Worm (Caenorhabditis elegans): ENCODE measurements around the gene R07B7.2.

Gene R07B7.2

DNA sequence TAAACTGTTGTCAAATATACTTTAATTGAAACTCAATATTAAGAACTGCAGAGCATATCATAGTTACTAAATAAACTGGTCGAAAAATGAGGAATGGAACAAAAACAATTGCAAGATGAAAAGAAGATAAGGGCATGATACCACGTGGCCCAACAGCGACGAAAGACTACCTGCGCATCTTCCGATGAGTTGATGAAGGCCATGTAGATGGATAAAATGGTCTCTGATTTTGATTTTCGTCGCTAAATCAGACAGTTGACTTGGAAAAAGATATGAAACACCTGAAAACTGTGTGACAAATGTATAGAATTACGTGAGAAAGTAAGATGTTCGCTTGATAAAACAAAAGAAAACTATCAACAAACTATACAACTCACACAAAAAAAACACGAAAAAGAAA, 11.9 kb upstream of the R07B7.2 start:
- TF ChIP-seq mep-1 (tag; optimal IDR thresholded peaks at IDR 0.05) (peak; percentile 46), nhr-85 (tag) (peak; percentile 94), nhr-19 (GFP tag; conservative IDR thresholded peaks at IDR 0.05) (peak; percentile 17; the same call in 1 of the 2 replicates), lin-35 (GFP tag; optimal IDR thresholded peaks at IDR 0.05) (peak in 1 of 2 experiments; percentile 38), xbp-1 (tag; optimal IDR thresholded peaks at IDR 0.05) (no peak), lsy-2 (tag; optimal IDR thresholded peaks at IDR 0.05) (no peak), elt-3 (tag; optimal IDR thresholded peaks at IDR 0.05) (peak in 4 of 6 experiments; percentile 41 to 93 (median 89)), C16A3.4 (tag; optimal IDR thresholded peaks at IDR 0.05) (peak; percentile 16), nhr-71 (tag; optimal IDR thresholded peaks at IDR 0.05) (peak; percentile 59), unc-130 (tag; optimal IDR thresholded peaks at IDR 0.05) (peak; percentile 35), lin-15B (tag; optimal IDR thresholded peaks at IDR 0.05) (no peak), hpl-2 (GFP tag; optimal IDR thresholded peaks at IDR 0.05) (no peak), mdl-1 (tag; optimal IDR thresholded peaks at IDR 0.05) (peak in 1 of 2 experiments; percentile 79), nhr-20 (tag; optimal IDR thresholded peaks at IDR 0.05) (peak; percentile 79), snu-23 (GFP tag; optimal IDR thresholded peaks at IDR 0.05) (peak; percentile 66), F16B12.6 (tag; optimal IDR thresholded peaks at IDR 0.05) (no peak), nhr-47 (tag; optimal IDR thresholded peaks at IDR 0.05) (no peak), lin-14 (GFP tag; optimal IDR thresholded peaks at IDR 0.05) (peak; percentile 81), blmp-1 (tag; optimal IDR thresholded peaks at IDR 0.05) (peak; percentile 72), egl-13 (tag; optimal IDR thresholded peaks at IDR 0.05) (no peak), rnt-1 (tag; optimal IDR thresholded peaks at IDR 0.05) (no peak)

- TF ChIP-seq C04F5.9 (tag; optimal IDR thresholded peaks at IDR 0.05) (no peak), hlh-4 (tag; optimal IDR thresholded peaks at IDR 0.05) (no peak), nhr-71 (tag; optimal IDR thresholded peaks at IDR 0.05) (no peak), lin-14 (GFP tag; optimal IDR thresholded peaks at IDR 0.05) (no peak), nhr-90 (tag; optimal IDR thresholded peaks at IDR 0.05; ENCODE audit: poor library complexity) (no peak)
Observed at ce11 chrV:12070419-12070818, 10.9 kb upstream of the R07B7.2 start, which contains the start of gene kmo-1. kmo-1 (minus strand) TSS chrV:12070519.

DNA sequence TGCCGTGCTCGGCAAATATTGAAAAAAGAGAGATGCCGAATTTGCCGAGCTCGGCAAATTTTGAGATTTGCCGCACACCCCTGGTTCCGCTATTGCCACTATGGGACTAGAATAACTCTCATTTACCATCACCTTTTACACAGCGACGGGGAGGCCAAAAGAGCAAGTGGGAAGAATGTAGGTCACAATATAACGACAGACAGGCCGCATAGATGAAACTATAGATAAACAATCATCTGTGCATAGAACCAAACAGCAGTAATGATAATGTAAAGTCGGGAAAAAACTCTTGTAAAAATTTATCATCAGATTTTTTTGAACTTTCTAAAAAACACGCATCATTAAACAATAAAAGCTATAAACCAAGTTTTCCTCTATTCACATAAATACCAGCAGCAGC, 8.9 kb upstream of the R07B7.2 start, which contains the start of gene kmo-2:
TSS of gene kmo-2 (minus strand) at position 101 of the 400 bp plus-strand sequence.
- TF ChIP-seq efl-1 (optimal IDR thresholded peaks at IDR 0.05) (no peak), efl-1 (GFP tag; optimal IDR thresholded peaks at IDR 0.05 in 1 of 2) (no peak), nhr-71 (tag; optimal IDR thresholded peaks at IDR 0.05) (no peak), fkh-8 (tag; optimal IDR thresholded peaks at IDR 0.05) (no peak), nhr-20 (tag; optimal IDR thresholded peaks at IDR 0.05) (no peak), jun-1 (tag; optimal IDR thresholded peaks at IDR 0.05) (no peak), lin-15B (tag; optimal IDR thresholded peaks at IDR 0.05) (no peak), unc-62 (GFP tag; optimal IDR thresholded peaks at IDR 0.05) (no peak), snu-23 (GFP tag; optimal IDR thresholded peaks at IDR 0.05) (no peak), hpl-2 (GFP tag; optimal IDR thresholded peaks at IDR 0.05) (no peak), grh-1 (GFP tag; IDR thresholded peaks at IDR 0.05) (no peak), snpc-4 (tag; optimal IDR thresholded peaks at IDR 0.05) (no peak), C34B4.2 (tag; optimal IDR thresholded peaks at IDR 0.05) (no peak), ceh-90 (tag; optimal IDR thresholded peaks at IDR 0.05) (no peak), nhr-90 (tag; optimal IDR thresholded peaks at IDR 0.05; ENCODE audit: poor library complexity) (no peak), ces-1 (GFP tag; optimal IDR thresholded peaks at IDR 0.05) (no peak), fkh-10 (GFP tag; optimal IDR thresholded peaks at IDR 0.05) (no peak), irx-1 (tag; optimal IDR thresholded peaks at IDR 0.05) (no peak), mef-2 (tag; optimal IDR thresholded peaks at IDR 0.05) (no peak)

DNA sequence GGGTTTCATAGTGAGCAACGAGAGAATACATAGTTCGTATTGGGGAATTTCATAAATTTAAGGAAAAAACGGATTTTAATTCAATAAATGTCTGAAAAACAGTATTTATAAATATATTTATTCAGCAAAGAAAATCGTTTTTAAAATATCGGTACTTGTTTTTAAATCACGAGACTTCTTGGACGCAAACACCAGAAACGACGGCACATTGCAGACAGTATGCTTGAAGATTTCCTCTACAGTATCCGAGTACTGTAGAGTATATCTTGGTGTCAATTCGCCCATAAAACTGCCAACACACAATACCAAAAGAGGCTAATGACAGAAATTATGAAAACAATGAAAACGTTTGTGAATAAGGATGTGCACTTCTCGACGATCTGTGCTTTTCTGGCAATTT, 6.3 kb upstream of the R07B7.2 start:
- TF ChIP-seq skn-1 (tag; optimal IDR thresholded peaks at IDR 0.05) (no peak), ceh-8 (GFP tag; optimal IDR thresholded peaks at IDR 0.05) (no peak), mab-9 (GFP tag; IDR thresholded peaks at IDR 0.05) (no peak), swsn-7 (tag; optimal IDR thresholded peaks at IDR 0.05) (no peak), C34B4.2 (tag; optimal IDR thresholded peaks at IDR 0.05) (no peak), snpc-4 (tag; optimal IDR thresholded peaks at IDR 0.05) (no peak), unc-86 (tag; optimal IDR thresholded peaks at IDR 0.05) (no peak), alr-1 (tag; optimal IDR thresholded peaks at IDR 0.05; ENCODE audit: borderline replicate concordance) (no peak), pqm-1 (tag; optimal IDR thresholded peaks at IDR 0.05) (no peak), tlp-1 (tag; optimal IDR thresholded peaks at IDR 0.05) (no peak), nhr-90 (tag; optimal IDR thresholded peaks at IDR 0.05; ENCODE audit: poor library complexity) (peak; percentile 14), fkh-8 (tag; optimal IDR thresholded peaks at IDR 0.05) (no peak), hpl-2 (GFP tag; optimal IDR thresholded peaks at IDR 0.05) (no peak), F16B12.6 (tag; optimal IDR thresholded peaks at IDR 0.05) (peak; percentile 82), hlh-17 (GFP tag; optimal IDR thresholded peaks at IDR 0.05; ENCODE audit: borderline replicate concordance) (no peak), efl-1 (optimal IDR thresholded peaks at IDR 0.05) (peak; percentile 13 to 42), efl-1 (GFP tag; optimal IDR thresholded peaks at IDR 0.05 in 1 of 2) (peak; percentile 59 to 94), fkh-10 (GFP tag; optimal IDR thresholded peaks at IDR 0.05) (no peak), unc-30 (tag; optimal IDR thresholded peaks at IDR 0.05) (no peak)

Data from whole organism, L1 larva.